Worm (Caenorhabditis elegans): Measurements from ENCODE around the gene C18B2.2.

DNA sequence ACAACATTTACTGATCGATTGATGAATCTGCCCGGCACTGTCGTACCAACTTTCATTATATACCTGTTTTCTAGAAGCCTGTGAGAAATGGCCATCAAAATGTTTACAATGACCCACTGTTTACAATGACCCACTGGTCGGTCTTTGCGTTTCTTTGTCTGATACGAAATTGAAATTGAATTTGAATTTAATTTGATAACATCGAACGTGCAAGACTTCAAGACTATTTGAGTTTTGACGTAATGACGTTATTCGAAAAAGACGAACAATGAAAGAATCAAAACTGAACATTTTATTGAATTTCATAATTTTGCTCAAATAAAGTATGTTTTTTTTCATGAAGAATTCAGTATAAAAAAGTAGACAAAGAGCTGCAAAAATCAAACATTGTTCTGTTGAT, 48.7 kb downstream of the C18B2.2 start, which contains the start of gene C02F12.5:
- TF ChIP-seq C34F6.9 (tag; optimal IDR thresholded peaks at IDR 0.05) (no peak), nhr-11 (tag; optimal IDR thresholded peaks at IDR 0.05) (no peak), ztf-4 (tag; optimal IDR thresholded peaks at IDR 0.05) (no peak), mbf-1 (tag; optimal IDR thresholded peaks at IDR 0.05) (no peak), nhr-6 (tag; optimal IDR thresholded peaks at IDR 0.05) (no peak), unc-62 (GFP tag; optimal IDR thresholded peaks at IDR 0.05) (no peak), nhr-10 (tag; optimal IDR thresholded peaks at IDR 0.05) (no peak), lin-13 (GFP tag; optimal IDR thresholded peaks at IDR 0.05) (no peak), lin-11 (tag; optimal IDR thresholded peaks at IDR 0.05) (no peak), R02D3.7 (tag; optimal IDR thresholded peaks at IDR 0.05) (no peak), skn-1 (tag; optimal IDR thresholded peaks at IDR 0.05) (no peak), ama-1 (optimal IDR thresholded peaks at IDR 0.05) (no peak), nhr-12 (tag; optimal IDR thresholded peaks at IDR 0.05) (no peak)
